Worm (Caenorhabditis elegans) whole organism, L3 larva: ENCODE measurements around the gene fbxb-49.

Experiments used
- R02D3.7 ChIP-seq: fragments of 150-350 bp; optimal IDR thresholded peaks from 2 replicates; lab custom pipeline; 2014; ENCODE audit warnings: missing biosample characterization, missing genetic modification characterization
- ZK546.5 ChIP-seq: sonication (generic microtip); optimal IDR thresholded peaks from 2 replicates; lab custom pipeline; 2017; ENCODE audit warnings: missing biosample characterization, missing genetic modification characterization
- ama-1 ChIP-seq: fragments of 150-350 bp; optimal IDR thresholded peaks from 2 replicates; lab custom pipeline; 2018
- ceh-16 ChIP-seq: sonication (generic microtip); optimal IDR thresholded peaks from 2 replicates; lab custom pipeline; 2017; ENCODE audit warnings: missing biosample characterization, missing genetic modification characterization
- ceh-28 ChIP-seq: fragments of 150-350 bp; optimal IDR thresholded peaks from 2 replicates; lab custom pipeline; 2014; ENCODE audit warnings: missing biosample characterization, missing genetic modification reagents, missing genetic modification characterization
- ceh-82 ChIP-seq: fragments of 150-350 bp; optimal IDR thresholded peaks from 2 replicates; lab custom pipeline; 2014; ENCODE audit warnings: missing biosample characterization, missing genetic modification characterization
- ceh-9 ChIP-seq: sonication (generic microtip); optimal IDR thresholded peaks from 2 replicates; lab custom pipeline; 2018; ENCODE audit warnings: missing biosample characterization, missing genetic modification characterization
- daf-12 ChIP-seq: fragments of 150-350 bp; optimal IDR thresholded peaks from 2 replicates; lab custom pipeline; 2014; ENCODE audit warnings: missing biosample characterization, missing genetic modification reagents, missing genetic modification characterization
- egl-27 ChIP-seq: sonication (generic microtip); optimal IDR thresholded peaks from 4 replicates; lab custom pipeline; 2017; ENCODE audit warnings: missing biosample characterization, missing genetic modification reagents, missing genetic modification characterization
- egl-5 ChIP-seq: fragments of 150-350 bp; optimal IDR thresholded peaks from 2 replicates; lab custom pipeline; 2017; ENCODE audit warnings: missing biosample characterization, missing genetic modification reagents, missing genetic modification characterization, inconsistent platforms
- elt-2 ChIP-seq: sonication (generic microtip); optimal IDR thresholded peaks from 2 replicates; lab custom pipeline; 2016; ENCODE audit warnings: missing genetic modification reagents, mild to moderate bottlenecking, missing genetic modification characterization, missing compliant biosample characterization
- eor-1 ChIP-seq, 2 experiments: fragments of 150-350 bp; optimal IDR thresholded peaks; 2 replicates each; lab custom pipeline; 2014 to 2018; ENCODE audit warnings: missing biosample characterization in 2 of 2, missing genetic modification characterization in 2 of 2
- fkh-10 ChIP-seq: sonication (generic microtip); optimal IDR thresholded peaks from 2 replicates; lab custom pipeline; 2017; ENCODE audit warnings: missing biosample characterization, missing genetic modification reagents, missing genetic modification characterization
- fkh-2 ChIP-seq: fragments of 150-350 bp; optimal IDR thresholded peaks from 2 replicates; lab custom pipeline; 2014; ENCODE audit warnings: missing biosample characterization, missing genetic modification reagents, missing genetic modification characterization
- fos-1 ChIP-seq: fragments of 150-350 bp; optimal IDR thresholded peaks from 2 replicates; lab custom pipeline; 2014; ENCODE audit warnings: missing biosample characterization, missing genetic modification characterization
- hmg-11 ChIP-seq: sonication (generic microtip); optimal IDR thresholded peaks from 2 replicates; lab custom pipeline; 2016; ENCODE audit warnings: missing genetic modification characterization, missing compliant biosample characterization
- lin-15B ChIP-seq: fragments of 150-350 bp; optimal IDR thresholded peaks from 2 replicates; lab custom pipeline; 2014; ENCODE audit warnings: missing biosample characterization, missing genetic modification characterization
- lin-39 ChIP-seq: fragments of 150-350 bp; optimal IDR thresholded peaks from 2 replicates; lab custom pipeline; 2018; ENCODE audit warnings: missing biosample characterization, missing genetic modification reagents, missing genetic modification characterization
- lsy-12 ChIP-seq: sonication (generic microtip); optimal IDR thresholded peaks from 2 replicates; lab custom pipeline; 2016; ENCODE audit warnings: mild to moderate bottlenecking, missing genetic modification characterization, missing compliant biosample characterization
- mdl-1 ChIP-seq: fragments of 150-350 bp; optimal IDR thresholded peaks from 2 replicates; lab custom pipeline; 2014; ENCODE audit warnings: missing biosample characterization, missing genetic modification characterization
- nfya-1 ChIP-seq: sonication (generic microtip); optimal IDR thresholded peaks from 2 replicates; lab custom pipeline; 2017; ENCODE audit warnings: missing genetic modification characterization, mild to moderate bottlenecking, missing compliant biosample characterization, antibody characterized with exemption, moderate library complexity; ENCODE audit not compliant: insufficient read depth
- nhr-12 ChIP-seq: fragments of 150-350 bp; optimal IDR thresholded peaks from 2 replicates; lab custom pipeline; 2014; ENCODE audit warnings: missing biosample characterization, missing genetic modification characterization
- nhr-23 ChIP-seq: fragments of 150-350 bp; optimal IDR thresholded peaks from 2 replicates; lab custom pipeline; 2014; ENCODE audit warnings: missing biosample characterization, missing genetic modification reagents, missing genetic modification characterization
- nhr-237 ChIP-seq: fragments of 150-350 bp; optimal IDR thresholded peaks from 2 replicates; lab custom pipeline; 2014; ENCODE audit warnings: missing biosample characterization, missing genetic modification characterization
- nhr-25 ChIP-seq: sonication (generic microtip); optimal IDR thresholded peaks from 2 replicates; lab custom pipeline; 2017; ENCODE audit warnings: missing biosample characterization, missing genetic modification characterization
- nhr-28 ChIP-seq: fragments of 150-350 bp; optimal IDR thresholded peaks from 2 replicates; lab custom pipeline; 2014; ENCODE audit warnings: missing biosample characterization, missing genetic modification characterization
- nhr-43 ChIP-seq: sonication (generic microtip); optimal IDR thresholded peaks from 2 replicates; lab custom pipeline; 2016; ENCODE audit warnings: mild to moderate bottlenecking, missing genetic modification characterization, missing compliant biosample characterization; ENCODE audit not compliant: poor library complexity, severe bottlenecking
- nhr-67 ChIP-seq: fragments of 150-350 bp; optimal IDR thresholded peaks from 2 replicates; lab custom pipeline; 2014; ENCODE audit warnings: missing biosample characterization, missing genetic modification characterization
- nhr-76 ChIP-seq: fragments of 150-350 bp; sonication (generic microtip); optimal IDR thresholded peaks from 5 replicates; lab custom pipeline; 2014; ENCODE audit warnings: missing biosample characterization, missing genetic modification characterization
- pha-4 ChIP-seq: fragments of 150-350 bp; optimal IDR thresholded peaks from 2 replicates; lab custom pipeline; 2014; ENCODE audit warnings: missing biosample characterization, missing genetic modification reagents, missing genetic modification characterization
- pqm-1 ChIP-seq: fragments of 150-350 bp; optimal IDR thresholded peaks from 2 replicates; lab custom pipeline; 2017; ENCODE audit warnings: missing biosample characterization, missing genetic modification characterization, inconsistent platforms
- sea-2 ChIP-seq: fragments of 150-350 bp; sonication (generic microtip); optimal IDR thresholded peaks from 4 replicates; lab custom pipeline; 2014; ENCODE audit warnings: missing biosample characterization, missing genetic modification reagents, missing genetic modification characterization
- skn-1 ChIP-seq: fragments of 150-350 bp; optimal IDR thresholded peaks from 2 replicates; lab custom pipeline; 2014; ENCODE audit warnings: missing biosample characterization, missing genetic modification characterization
- snpc-4 ChIP-seq: fragments of 150-350 bp; optimal IDR thresholded peaks from 2 replicates; lab custom pipeline; 2014; ENCODE audit warnings: missing biosample characterization, missing genetic modification characterization
- tbx-2 ChIP-seq: sonication (generic microtip); optimal IDR thresholded peaks from 2 replicates; lab custom pipeline; 2016; ENCODE audit warnings: mild to moderate bottlenecking, missing genetic modification characterization, missing compliant biosample characterization
- unc-39 ChIP-seq: sonication (generic microtip); optimal IDR thresholded peaks from 4 replicates; lab custom pipeline; 2017; ENCODE audit warnings: missing biosample characterization, missing genetic modification characterization

fbxb-49 gene

ce11 chrII:1603049-1603448, 34.7 kb downstream of the fbxb-49 start:
- TF ChIP-seq eor-1 (tag; optimal IDR thresholded peaks at IDR 0.05; lab: Kevin White, UChicago), result no peak
- TF ChIP-seq ZK546.5 (tag; lab: Kevin White, UChicago), result no peak
- no peak for TF ChIP-seq lin-15B (tag; lab: Kevin White, UChicago)
- no peak for TF ChIP-seq nhr-237 (tag; lab: Kevin White, UChicago)
- no peak for TF ChIP-seq ceh-28
- no peak for TF ChIP-seq lsy-12
- TF ChIP-seq nhr-23 (tag; lab: Kevin White, UChicago), result no peak
- TF ChIP-seq daf-12, result no peak
- no peak for TF ChIP-seq sea-2
- no peak for TF ChIP-seq ama-1 (lab: Kevin White, UChicago)
- no peak for TF ChIP-seq nhr-43 (tag; lab: Kevin White, UChicago)
- TF ChIP-seq R02D3.7, result no peak
- TF ChIP-seq ceh-16 (tag; lab: Kevin White, UChicago), result no peak
- no peak for TF ChIP-seq tbx-2 (tag; lab: Kevin White, UChicago)
- TF ChIP-seq unc-39 (tag; lab: Kevin White, UChicago), result no peak
- TF ChIP-seq nhr-28 (tag; lab: Kevin White, UChicago), result no peak
- no peak for TF ChIP-seq skn-1 (tag; lab: Kevin White, UChicago)
- TF ChIP-seq, all 47 proteins: peak for 0

ce11 chrII:1605010-1605409, 36.7 kb downstream of the fbxb-49 start:
- no peak for TF ChIP-seq nhr-12 (tag; lab: Kevin White, UChicago)
- TF ChIP-seq fos-1 (tag; lab: Kevin White, UChicago), result no peak
- no peak for TF ChIP-seq nhr-237 (tag; lab: Kevin White, UChicago)
- TF ChIP-seq nhr-67 (tag; lab: Kevin White, UChicago), result no peak
- TF ChIP-seq ama-1 (lab: Kevin White, UChicago), result no peak
- no peak for TF ChIP-seq eor-1 (tag; optimal IDR thresholded peaks at IDR 0.05; lab: Kevin White, UChicago)
- TF ChIP-seq ceh-9 (tag; lab: Kevin White, UChicago), result no peak
- TF ChIP-seq lin-39 (tag; lab: Kevin White, UChicago), result no peak
- no peak for TF ChIP-seq egl-27 (tag; lab: Kevin White, UChicago)
- no peak for TF ChIP-seq hmg-11 (tag; lab: Kevin White, UChicago)
- TF ChIP-seq lin-15B (tag; lab: Kevin White, UChicago), result no peak
- TF ChIP-seq nhr-23 (tag; lab: Kevin White, UChicago), result no peak
- TF ChIP-seq elt-2 (tag; lab: Kevin White, UChicago), result no peak
- TF ChIP-seq, all 47 proteins: peak for 0

ce11 chrII:1606079-1606478, 37.8 kb downstream of the fbxb-49 start, which contains the start of gene bath-33:
Gene bath-33, minus strand, starts transcription at chrII:1606179.
- TF ChIP-seq nhr-43 (tag; lab: Kevin White, UChicago), result no peak
- TF ChIP-seq mdl-1, result no peak
- TF ChIP-seq lsy-12, result no peak
- no peak for TF ChIP-seq skn-1 (tag; lab: Kevin White, UChicago)
- TF ChIP-seq egl-5, result no peak
- TF ChIP-seq daf-12, result no peak
- TF ChIP-seq fkh-10 (GFP tag; lab: Kevin White, UChicago), result no peak
- no peak for TF ChIP-seq fkh-2

ce11 chrII:1607575-1607974, 39.3 kb downstream of the fbxb-49 start:
- TF ChIP-seq nfya-1 (tag; lab: Kevin White, UChicago) (no peak), pha-4 (tag; lab: Kevin White, UChicago) (peak; percentile 67), fkh-10 (GFP tag; lab: Kevin White, UChicago) (no peak), hmg-11 (tag; lab: Kevin White, UChicago) (no peak), lin-39 (tag; lab: Kevin White, UChicago) (no peak), ceh-82 (tag; lab: Kevin White, UChicago) (no peak), fos-1 (tag; lab: Kevin White, UChicago) (no peak), daf-12 (no peak), nhr-76 (tag; lab: Kevin White, UChicago) (no peak), nhr-25 (tag; lab: Kevin White, UChicago) (no peak), ama-1 (lab: Kevin White, UChicago) (no peak), snpc-4 (no peak), R02D3.7 (no peak), pqm-1 (tag; lab: Kevin White, UChicago) (peak; percentile 19), unc-39 (tag; lab: Kevin White, UChicago) (no peak), elt-2 (tag; lab: Kevin White, UChicago) (peak; percentile 82), nhr-237 (tag; lab: Kevin White, UChicago) (no peak)
